Fruit fly (Drosophila melanogaster) Kc167 (cell line): ENCODE measurements around the gene NANS.

Experiments
- Myc ChIP-seq: fragments of >200 bp; optimal IDR thresholded peaks from 2 replicates; lab custom pipeline; 2017; ENCODE audit warnings: missing external identifiers
- psq ChIP-seq: fragments of >200 bp; optimal IDR thresholded peaks from 2 replicates; lab custom pipeline; 2017; ENCODE audit warnings: missing external identifiers
- ttk ChIP-seq: sonication (Bioruptor generic); optimal IDR thresholded peaks from 2 replicates; lab custom pipeline; 2017; ENCODE audit warnings: missing external identifiers

DNA sequence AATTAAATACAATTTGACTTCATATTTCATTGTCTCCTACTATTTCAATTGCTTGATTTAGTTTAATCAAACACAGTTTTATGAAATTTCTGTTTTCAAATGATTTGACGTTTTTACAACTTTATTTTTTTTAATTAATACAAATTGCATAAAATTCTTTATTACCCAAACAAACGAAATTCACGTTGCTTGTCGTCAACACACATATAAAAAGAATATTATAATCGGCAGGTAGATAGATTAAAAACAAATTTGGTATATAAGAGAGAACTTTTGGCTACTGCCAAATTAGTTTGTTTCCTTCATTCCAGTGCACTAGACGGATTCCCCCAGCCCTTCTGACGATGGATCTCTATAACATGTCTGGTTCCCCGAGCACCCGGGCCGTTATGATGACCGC, 49.5 kb upstream of the NANS start, which contains the start of gene GstD6:
- no peak for TF ChIP-seq ttk (lab: Kevin White, UChicago)
- TF ChIP-seq psq (lab: Kevin White, UChicago) = no peak
- no peak for TF ChIP-seq Myc (lab: Kevin White, UChicago)
